Worm (Caenorhabditis elegans): ENCODE results near the gene irld-47.

ce11 chrII:7801899-7802298 is 20.5 kb downstream of the irld-47 start:
- TF ChIP-seq ceh-82 (tag; optimal IDR thresholded peaks at IDR 0.05) (no peak), pha-4 (tag; optimal IDR thresholded peaks at IDR 0.05) (no peak), ZK546.5 (tag; optimal IDR thresholded peaks at IDR 0.05) (no peak), lin-15B (tag; optimal IDR thresholded peaks at IDR 0.05) (no peak), nhr-237 (tag; optimal IDR thresholded peaks at IDR 0.05) (no peak), elt-1 (tag; optimal IDR thresholded peaks at IDR 0.05) (peak; percentile 96), mml-1 (tag; optimal IDR thresholded peaks at IDR 0.05) (no peak), unc-62 (GFP tag; optimal IDR thresholded peaks at IDR 0.05) (no peak), lin-39 (tag; optimal IDR thresholded peaks at IDR 0.05) (no peak), nhr-28 (tag; optimal IDR thresholded peaks at IDR 0.05) (no peak)
